Worm (Caenorhabditis elegans) whole organism, L4 larva: ENCODE measurements around the gene mig-10.

Source experiments
- R02D3.7 ChIP-seq: fragments of 150-350 bp; sonication (generic microtip); optimal IDR thresholded peaks from 3 replicates; lab custom pipeline; 2014; ENCODE audit warnings: missing biosample characterization, missing genetic modification characterization
- dmd-9 ChIP-seq: fragments of 200-800 bp; sonication (Bioruptor generic); IDR thresholded peaks from 2 replicates; pipeline ENCODE4 v1.3.6; 2022; ENCODE audit warnings: missing genetic modification reagents, missing genetic modification characterization, missing compliant biosample characterization
- fkh-10 ChIP-seq: fragments of 150-350 bp; optimal IDR thresholded peaks from 2 replicates; lab custom pipeline; 2014; ENCODE audit warnings: missing biosample characterization, missing genetic modification reagents, missing genetic modification characterization
- nhr-10 ChIP-seq: fragments of 150-350 bp; optimal IDR thresholded peaks from 2 replicates; lab custom pipeline; 2014; ENCODE audit warnings: missing biosample characterization, missing genetic modification characterization
- nhr-237 ChIP-seq: sonication (generic microtip); optimal IDR thresholded peaks from 2 replicates; lab custom pipeline; 2017; ENCODE audit warnings: missing biosample characterization, missing genetic modification characterization
- nhr-77 ChIP-seq: fragments of 150-350 bp; optimal IDR thresholded peaks from 2 replicates; lab custom pipeline; 2014; ENCODE audit warnings: missing biosample characterization, missing genetic modification characterization

- TF ChIP-seq nhr-10 (tag; lab: Kevin White, UChicago) = no peak
- TF ChIP-seq nhr-77 (tag; lab: Kevin White, UChicago) = peak; percentile 14
- no peak for TF ChIP-seq nhr-237 (tag; lab: Kevin White, UChicago)
- TF ChIP-seq R02D3.7 (tag; lab: Kevin White, UChicago) = no peak
- no peak for TF ChIP-seq fkh-10
- TF ChIP-seq dmd-9 (GFP tag; lab: Robert Waterston, UW) = no peak
Measured at ce11 chrIII:8250007-8250683, 28.8 kb upstream of the mig-10 start, which contains the start of gene knl-1.
